Fruit fly (Drosophila melanogaster) whole organism, embryonic: ENCODE results near the gene Ppt2.

Experiments
- CG11456 ChIP-seq: fragments of 200-800 bp; sonication (Bioruptor generic); IDR thresholded peaks from 3 replicates; pipeline ENCODE4 v1.3.6; 2022; ENCODE audit warnings: missing biosample characterization, missing genetic modification characterization
- CG17912 ChIP-seq: fragments of 200-800 bp; sonication (Bioruptor generic); optimal IDR thresholded peaks from 2 replicates; lab custom pipeline; 2018; ENCODE audit warnings: missing biosample characterization, mild to moderate bottlenecking, missing genetic modification characterization
- Gug ChIP-seq: fragments of 200-800 bp; sonication (Bioruptor generic); IDR thresholded peaks from 4 replicates; pipeline ENCODE4 v1.3.6; 2022; ENCODE audit warnings: missing biosample characterization, missing genetic modification characterization
- Rfx ChIP-seq: fragments of 200-800 bp; sonication (Bioruptor generic); IDR thresholded peaks from 2 replicates; pipeline ENCODE4 v1.3.6; 2022; ENCODE audit warnings: missing biosample characterization, missing genetic modification characterization
- Usf ChIP-seq: fragments of 200-800 bp; sonication (Bioruptor generic); optimal IDR thresholded peaks from 2 replicates; lab custom pipeline; 2017; ENCODE audit warnings: missing genotype, missing biosample characterization, missing genetic modification characterization
- dimm ChIP-seq: fragments of 200-800 bp; sonication (Bioruptor generic); IDR thresholded peaks from 2 replicates; pipeline ENCODE4 v1.3.6; 2022; ENCODE audit warnings: missing biosample characterization, missing genetic modification characterization
- grau ChIP-seq: fragments of 200-800 bp; optimal IDR thresholded peaks from 3 replicates; lab custom pipeline; 2019; ENCODE audit warnings: missing biosample characterization, mild to moderate bottlenecking, missing genetic modification characterization, moderate library complexity
- jigr1 ChIP-seq: fragments of 200-800 bp; sonication (Bioruptor generic); IDR thresholded peaks from 3 replicates; pipeline ENCODE4 v1.3.6; 2022; ENCODE audit warnings: missing biosample characterization, missing genetic modification characterization
- nom ChIP-seq: fragments of 200-800 bp; sonication (Bioruptor generic); optimal IDR thresholded peaks from 2 replicates; lab custom pipeline; 2017; ENCODE audit warnings: missing biosample characterization, missing genetic modification characterization, mild to moderate bottlenecking, moderate library complexity, missing genetic modification reagents
- pb ChIP-seq: fragments of 200-800 bp; sonication (Bioruptor generic); optimal IDR thresholded peaks from 3 replicates; lab custom pipeline; 2016; ENCODE audit warnings: missing biosample characterization, missing genetic modification characterization
- tgo ChIP-seq: fragments of 200-800 bp; sonication (Bioruptor generic); IDR thresholded peaks from 3 replicates; pipeline ENCODE4 v1.3.6; 2022; ENCODE audit warnings: missing biosample characterization, missing genetic modification characterization
- tup ChIP-seq: fragments of 200-800 bp; sonication (Bioruptor generic); optimal IDR thresholded peaks from 2 replicates; lab custom pipeline; 2016; ENCODE audit warnings: missing biosample characterization, mild to moderate bottlenecking, missing genetic modification characterization, moderate library complexity

dm6 chr2L:11249376-11249775, 30.7 kb upstream of the Ppt2 start:
- no peak for TF ChIP-seq jigr1
- TF ChIP-seq dimm (GFP tag; lab: Robert Waterston, UW), result no peak
- no peak for TF ChIP-seq Gug
- TF ChIP-seq tup (GFP tag; lab: Kevin White, UChicago), result no peak
- no peak for TF ChIP-seq Usf (GFP tag; lab: Kevin White, UChicago)
- no peak for TF ChIP-seq Rfx
- no peak for TF ChIP-seq tgo (GFP tag; lab: Robert Waterston, UW)
- no peak for TF ChIP-seq pb
- no peak for TF ChIP-seq nom (GFP tag; lab: Kevin White, UChicago)
- no peak for TF ChIP-seq CG17912
- no peak for TF ChIP-seq grau
- no peak for TF ChIP-seq CG11456 (GFP tag; lab: Robert Waterston, UW)
